Comparison of ENCODE assay signal across 1 fruit fly cellular context in the genomic region with DNA sequence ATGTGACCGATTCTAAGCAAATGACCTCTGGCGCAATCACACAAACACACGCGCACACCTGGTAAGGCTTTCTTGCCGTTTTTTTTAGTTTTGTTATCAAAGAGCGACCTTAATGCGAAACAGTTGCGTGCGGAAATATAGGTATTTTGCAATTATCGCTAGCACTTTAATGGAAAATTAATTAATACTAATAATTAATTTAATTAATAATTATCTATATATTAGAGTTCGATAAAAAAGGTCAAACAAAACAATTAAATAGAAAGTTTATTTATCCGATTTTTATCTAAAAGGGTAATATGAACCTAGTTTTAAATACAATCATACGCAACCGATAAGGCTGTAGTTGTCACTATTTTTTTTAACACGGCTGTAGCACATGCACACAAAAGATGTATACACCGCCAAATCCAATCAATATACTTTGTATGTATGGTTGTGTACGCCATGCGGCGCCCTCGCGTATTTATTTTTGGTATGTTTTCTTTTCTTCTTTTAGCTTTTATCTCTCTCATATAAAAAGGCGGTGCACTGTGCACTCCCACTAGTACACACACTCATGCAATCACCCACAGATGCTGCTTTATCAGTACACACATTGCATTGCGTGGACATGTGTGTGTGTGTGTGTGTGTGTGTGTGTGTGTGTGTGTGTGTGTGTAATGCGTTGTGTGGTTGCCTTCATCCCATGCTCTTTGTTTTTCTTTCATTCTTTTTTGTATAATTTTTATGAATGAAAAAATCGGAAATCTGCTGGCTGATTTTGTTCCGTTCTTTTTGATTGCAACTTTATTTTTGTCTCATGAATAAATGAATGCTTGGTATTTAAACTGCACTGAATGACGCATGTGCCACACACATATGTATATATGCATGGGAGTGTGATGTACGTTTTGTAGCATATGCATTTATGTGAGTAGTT.
TF ChIP-seq lines count a peak whose summit lies in the region.

No protein-coding gene starts in this region.

TF ChIP-seq in whole organism, embryonic, 481 proteins besides CTCF, POLR2A, EP300 and RAD21 (continued from another document and continues in another):
- TF ChIP-seq lab (GFP tag; optimal IDR thresholded peaks at IDR 0.05; lab: Kevin White, UChicago) (no peak), CG2678 (tag; optimal IDR thresholded peaks at IDR 0.05; lab: Kevin White, UChicago) (peak; percentile 86), CrebB (tag; optimal IDR thresholded peaks at IDR 0.05; lab: Kevin White, UChicago) (no peak), nau (GFP tag; optimal IDR thresholded peaks at IDR 0.05; lab: Kevin White, UChicago) (no peak), toy (GFP tag; IDR thresholded peaks at IDR 0.05; lab: Robert Waterston, UW) (no peak), CG12236 (GFP tag; optimal IDR thresholded peaks at IDR 0.05; lab: Kevin White, UChicago) (no peak), CG7839 (tag; optimal IDR thresholded peaks at IDR 0.05; lab: Kevin White, UChicago) (peak; percentile 85), CG4617 (GFP tag; optimal IDR thresholded peaks at IDR 0.05; lab: Kevin White, UChicago; ENCODE audit: borderline replicate concordance) (no peak), Dll (GFP tag; IDR thresholded peaks at IDR 0.05; lab: Robert Waterston, UW; ENCODE audit: partially characterized antibody) (no peak), corto (GFP tag; optimal IDR thresholded peaks at IDR 0.05; lab: Kevin White, UChicago) (no peak), Six4 (GFP tag; optimal IDR thresholded peaks at IDR 0.05; lab: Kevin White, UChicago) (peak; percentile 3), HLH54F (GFP tag; optimal IDR thresholded peaks at IDR 0.05; lab: Kevin White, UChicago) (no peak), gem (tag; optimal IDR thresholded peaks at IDR 0.05; lab: Kevin White, UChicago) (peak; percentile 87), Dref (GFP tag; IDR thresholded peaks at IDR 0.05; lab: Robert Waterston, UW) (no peak), CG31388 (GFP tag; optimal IDR thresholded peaks at IDR 0.05; lab: Kevin White, UChicago) (no peak), cg (GFP tag; optimal IDR thresholded peaks at IDR 0.05; lab: Kevin White, UChicago) (peak; percentile 80), ems (GFP tag; optimal IDR thresholded peaks at IDR 0.05; lab: Kevin White, UChicago) (no peak), ERR (GFP tag; optimal IDR thresholded peaks at IDR 0.05; lab: Kevin White, UChicago) (no peak), ash1 (GFP tag; optimal IDR thresholded peaks at IDR 0.05; lab: Kevin White, UChicago) (no peak), CG12219 (GFP tag; optimal IDR thresholded peaks at IDR 0.05; lab: Kevin White, UChicago) (no peak), CG10979 (tag; optimal IDR thresholded peaks at IDR 0.05; lab: Kevin White, UChicago) (peak; percentile 79), Med (GFP tag; lab: Kevin White, UChicago) (peak; percentile 20), grn (GFP tag; optimal IDR thresholded peaks at IDR 0.05; lab: Kevin White, UChicago) (no peak), CG43689 (GFP tag; IDR thresholded peaks at IDR 0.05; lab: Robert Waterston, UW) (no peak), Nf-YA (GFP tag; IDR thresholded peaks at IDR 0.05; lab: Robert Waterston, UW) (0 out of 2 replicates have a peak, but pooled peaks have one; percentile 19), CG11093 (GFP tag; IDR thresholded peaks at IDR 0.05; lab: Robert Waterston, UW) (peak; percentile 36; the same call in 1 of the 3 replicates), dm (GFP tag; optimal IDR thresholded peaks at IDR 0.05; lab: Kevin White, UChicago) (no peak), CG11456 (GFP tag; IDR thresholded peaks at IDR 0.05; lab: Robert Waterston, UW) (no peak), CG9215 (GFP tag; IDR thresholded peaks at IDR 0.05; lab: Robert Waterston, UW) (no peak), kni (GFP tag; optimal IDR thresholded peaks at IDR 0.05; lab: Kevin White, UChicago) (no peak), CG10565 (GFP tag; optimal IDR thresholded peaks at IDR 0.05; lab: Kevin White, UChicago) (no peak), CG3163 (GFP tag; optimal IDR thresholded peaks at IDR 0.05; lab: Kevin White, UChicago) (no peak), Rx (GFP tag; IDR thresholded peaks at IDR 0.05; lab: Robert Waterston, UW) (no peak), Hsf (GFP tag; optimal IDR thresholded peaks at IDR 0.05; lab: Kevin White, UChicago) (no peak), jigr1 (GFP tag; IDR thresholded peaks at IDR 0.05; lab: Robert Waterston, UW) (no peak), pho (GFP tag; optimal IDR thresholded peaks at IDR 0.05; lab: Kevin White, UChicago) (no peak), CG7556 (GFP tag; optimal IDR thresholded peaks at IDR 0.05; lab: Kevin White, UChicago) (peak; percentile 75), fu2 (GFP tag; optimal IDR thresholded peaks at IDR 0.05; lab: Kevin White, UChicago) (no peak), Rfx (GFP tag; IDR thresholded peaks at IDR 0.05; lab: Robert Waterston, UW) (no peak), kah (GFP tag; optimal IDR thresholded peaks at IDR 0.05; lab: Kevin White, UChicago) (peak; percentile 17), Jarid2 (GFP tag; optimal IDR thresholded peaks at IDR 0.05; lab: Kevin White, UChicago) (no peak), CG14710 (tag; optimal IDR thresholded peaks at IDR 0.05; lab: Kevin White, UChicago) (peak; percentile 59), tio (GFP tag; optimal IDR thresholded peaks at IDR 0.05; lab: Kevin White, UChicago) (peak; percentile 16), vnd (GFP tag; IDR thresholded peaks at IDR 0.05; lab: Robert Waterston, UW; ENCODE audit: partially characterized antibody) (no peak), CG17829 (tag; optimal IDR thresholded peaks at IDR 0.05; lab: Kevin White, UChicago) (peak; percentile 67), psq (GFP tag; optimal IDR thresholded peaks at IDR 0.05; lab: Kevin White, UChicago) (no peak), gro (GFP tag; optimal IDR thresholded peaks at IDR 0.05; lab: Kevin White, UChicago) (no peak), CG14014 (GFP tag; IDR thresholded peaks at IDR 0.05; lab: Robert Waterston, UW) (peak; percentile 36; the same call in 1 of the 2 replicates), lbe (GFP tag; optimal IDR thresholded peaks at IDR 0.05; lab: Kevin White, UChicago) (no peak), Taf1 (GFP tag; IDR thresholded peaks at IDR 0.05; lab: Robert Waterston, UW) (no peak), cad (GFP tag; optimal IDR thresholded peaks at IDR 0.05; lab: Kevin White, UChicago) (no peak), Hey (tag; optimal IDR thresholded peaks at IDR 0.05; lab: Kevin White, UChicago) (no peak), hbn (GFP tag; IDR thresholded peaks at IDR 0.05; lab: Robert Waterston, UW; ENCODE audit: partially characterized antibody) (no peak), Optix (GFP tag; IDR thresholded peaks at IDR 0.05; lab: Robert Waterston, UW) (no peak), Spps (tag; optimal IDR thresholded peaks at IDR 0.05; lab: Kevin White, UChicago) (peak; percentile 8), Ptx1 (GFP tag; IDR thresholded peaks at IDR 0.05; lab: Robert Waterston, UW) (peak; percentile 59), sug (tag; optimal IDR thresholded peaks at IDR 0.05; lab: Kevin White, UChicago) (peak; percentile 47), CkIIα-i1 (GFP tag; IDR thresholded peaks at IDR 0.05; lab: Robert Waterston, UW) (no peak), Awh (GFP tag; IDR thresholded peaks at IDR 0.05; lab: Robert Waterston, UW) (no peak), BEAF-32 (GFP tag; optimal IDR thresholded peaks at IDR 0.05; lab: Kevin White, UChicago) (no peak), tna (GFP tag; IDR thresholded peaks at IDR 0.05; lab: Robert Waterston, UW; ENCODE audit: partially characterized antibody) (no peak), CG31441 (GFP tag; IDR thresholded peaks at IDR 0.05; lab: Robert Waterston, UW) (peak; percentile 88), CG32767 (GFP tag; IDR thresholded peaks at IDR 0.05; lab: Robert Waterston, UW) (no peak; the same call in 1 of the 2 replicates), Usf (GFP tag; optimal IDR thresholded peaks at IDR 0.05; lab: Kevin White, UChicago) (no peak), gsb (GFP tag; IDR thresholded peaks at IDR 0.05; lab: Robert Waterston, UW) (no peak), Mes4 (GFP tag; optimal IDR thresholded peaks at IDR 0.05; lab: Kevin White, UChicago) (no peak), MTF-1 (GFP tag; optimal IDR thresholded peaks at IDR 0.05; lab: Kevin White, UChicago; ENCODE audit: borderline replicate concordance) (no peak), CG12391 (tag; optimal IDR thresholded peaks at IDR 0.05; lab: Kevin White, UChicago) (peak; percentile 74), ac (GFP tag; optimal IDR thresholded peaks at IDR 0.05; lab: Kevin White, UChicago) (no peak), dmrt99B (tag; optimal IDR thresholded peaks at IDR 0.05; lab: Kevin White, UChicago) (peak; percentile 86), CoRest (tag; optimal IDR thresholded peaks at IDR 0.05; lab: Kevin White, UChicago) (peak; percentile 81), pnt (GFP tag; optimal IDR thresholded peaks at IDR 0.05; lab: Kevin White, UChicago) (no peak), CG6654 (GFP tag; optimal IDR thresholded peaks at IDR 0.05; lab: Kevin White, UChicago) (no peak), CG4730 (GFP tag; IDR thresholded peaks at IDR 0.05; lab: Robert Waterston, UW) (no peak), CG6765 (GFP tag; optimal IDR thresholded peaks at IDR 0.05; lab: Kevin White, UChicago) (peak; percentile 52), Aef1 (GFP tag; IDR thresholded peaks at IDR 0.05; lab: Robert Waterston, UW) (no peak), Kr (GFP tag; optimal IDR thresholded peaks at IDR 0.05; lab: Kevin White, UChicago) (no peak), lov (optimal IDR thresholded peaks at IDR 0.05; lab: Kevin White, UChicago) (no peak), lov (GFP tag; IDR thresholded peaks at IDR 0.05; lab: Robert Waterston, UW) (no peak), Opbp (GFP tag; IDR thresholded peaks at IDR 0.05; lab: Robert Waterston, UW; ENCODE audit: partially characterized antibody) (no peak), nerfin-2 (GFP tag; IDR thresholded peaks at IDR 0.05; lab: Robert Waterston, UW; ENCODE audit: partially characterized antibody) (no peak), CG2129 (GFP tag; IDR thresholded peaks at IDR 0.05; lab: Robert Waterston, UW; ENCODE audit: partially characterized antibody) (no peak), CG34224 (GFP tag; IDR thresholded peaks at IDR 0.05; lab: Robert Waterston, UW; ENCODE audit: partially characterized antibody) (no peak), hkb (optimal IDR thresholded peaks at IDR 0.05; lab: Kevin White, UChicago) (no peak), hkb (GFP tag; IDR thresholded peaks at IDR 0.05; lab: Robert Waterston, UW) (peak; percentile 65), CG9932 (GFP tag; IDR thresholded peaks at IDR 0.05; lab: Robert Waterston, UW) (no peak), CG11695 (GFP tag; IDR thresholded peaks at IDR 0.05; lab: Robert Waterston, UW) (peak; percentile 78), CG4854 (GFP tag; optimal IDR thresholded peaks at IDR 0.05; lab: Kevin White, UChicago) (no peak), gce (GFP tag; IDR thresholded peaks at IDR 0.05; lab: Robert Waterston, UW) (peak; percentile 8; the same call in 1 of the 3 replicates), Stat92E (GFP tag; optimal IDR thresholded peaks at IDR 0.05; lab: Kevin White, UChicago) (no peak), chinmo (GFP tag; IDR thresholded peaks at IDR 0.05; lab: Robert Waterston, UW; ENCODE audit: partially characterized antibody) (no peak), CG6175 (GFP tag; IDR thresholded peaks at IDR 0.05; lab: Robert Waterston, UW) (no peak), tup (GFP tag; optimal IDR thresholded peaks at IDR 0.05; lab: Kevin White, UChicago) (no peak), CG11398 (GFP tag; optimal IDR thresholded peaks at IDR 0.05; lab: Kevin White, UChicago) (no peak), CG17912 (GFP tag; optimal IDR thresholded peaks at IDR 0.05; lab: Kevin White, UChicago) (no peak), mirr (GFP tag; optimal IDR thresholded peaks at IDR 0.05; lab: Kevin White, UChicago) (no peak), CG3407 (GFP tag; optimal IDR thresholded peaks at IDR 0.05; lab: Kevin White, UChicago) (peak; percentile 45), Sry-β (GFP tag; optimal IDR thresholded peaks at IDR 0.05; lab: Kevin White, UChicago) (no peak), croc (GFP tag; conservative IDR thresholded peaks at IDR 0.05; lab: Robert Waterston, UW) (peak; percentile 34; the same call in 1 of the 3 replicates), salm (tag; optimal IDR thresholded peaks at IDR 0.05; lab: Kevin White, UChicago) (peak; percentile 60), trh (GFP tag; optimal IDR thresholded peaks at IDR 0.05; lab: Kevin White, UChicago) (no peak), sc (optimal IDR thresholded peaks at IDR 0.05; lab: Kevin White, UChicago) (no peak), sc (GFP tag; optimal IDR thresholded peaks at IDR 0.05; lab: Kevin White, UChicago) (peak; percentile 61), gfzf (GFP tag; optimal IDR thresholded peaks at IDR 0.05; lab: Kevin White, UChicago) (no peak), dati (GFP tag; IDR thresholded peaks at IDR 0.05; lab: Robert Waterston, UW) (no peak), dmrt11E (tag; optimal IDR thresholded peaks at IDR 0.05; lab: Kevin White, UChicago) (peak; percentile 68), slou (GFP tag; optimal IDR thresholded peaks at IDR 0.05; lab: Kevin White, UChicago) (no peak), CG15514 (GFP tag; optimal IDR thresholded peaks at IDR 0.05; lab: Kevin White, UChicago) (peak; percentile 24), tx (GFP tag; optimal IDR thresholded peaks at IDR 0.05; lab: Kevin White, UChicago) (no peak), CG34376 (GFP tag; optimal IDR thresholded peaks at IDR 0.05; lab: Kevin White, UChicago) (no peak), CG5180 (GFP tag; optimal IDR thresholded peaks at IDR 0.05; lab: Kevin White, UChicago) (peak; percentile 51), pita (GFP tag; optimal IDR thresholded peaks at IDR 0.05; lab: Kevin White, UChicago) (no peak), sob (GFP tag; IDR thresholded peaks at IDR 0.05; lab: Robert Waterston, UW) (no peak), chif (GFP tag; optimal IDR thresholded peaks at IDR 0.05; lab: Kevin White, UChicago) (no peak), CG1832 (GFP tag; optimal IDR thresholded peaks at IDR 0.05; lab: Kevin White, UChicago) (no peak), Asciz (GFP tag; optimal IDR thresholded peaks at IDR 0.05; lab: Kevin White, UChicago) (peak; percentile 71), GATAe (GFP tag; conservative IDR thresholded peaks at IDR 0.05; lab: Robert Waterston, UW) (no peak), CG32532 (GFP tag; IDR thresholded peaks at IDR 0.05; lab: Robert Waterston, UW) (peak; percentile 37; the same call in 1 of the 2 replicates), CG1024 (GFP tag; IDR thresholded peaks at IDR 0.05; lab: Robert Waterston, UW) (no peak), CHES-1-like (GFP tag; optimal IDR thresholded peaks at IDR 0.05; lab: Kevin White, UChicago) (no peak), gcm (GFP tag; optimal IDR thresholded peaks at IDR 0.05; lab: Kevin White, UChicago) (peak; percentile 58), CG30020 (tag; optimal IDR thresholded peaks at IDR 0.05; lab: Kevin White, UChicago) (peak; percentile 2), CG15269 (tag; optimal IDR thresholded peaks at IDR 0.05; lab: Kevin White, UChicago) (peak; percentile 82), jing (GFP tag; optimal IDR thresholded peaks at IDR 0.05; lab: Kevin White, UChicago) (no peak)
